Fruit fly (Drosophila melanogaster) whole organism, wandering third instar larva: ENCODE results near the gene CLS.

Experiments used
- CG9705 ChIP-seq: fragments of 200-800 bp; sonication (Bioruptor generic); optimal IDR thresholded peaks from 2 replicates; lab custom pipeline; 2018; ENCODE audit warnings: missing biosample characterization, mild to moderate bottlenecking, missing genetic modification characterization
- GATAd ChIP-seq: sonication (Bioruptor generic); optimal IDR thresholded peaks from 2 replicates; lab custom pipeline; 2016; ENCODE audit warnings: missing biosample characterization, missing genetic modification characterization
- Hr78 ChIP-seq: fragments of >200 bp; optimal IDR thresholded peaks from 2 replicates; lab custom pipeline; 2017; ENCODE audit warnings: missing biosample characterization, missing genetic modification characterization
- Jra ChIP-seq: sonication (Bioruptor generic); optimal IDR thresholded peaks from 2 replicates; lab custom pipeline; 2016; ENCODE audit warnings: missing biosample characterization, missing genetic modification characterization
- N ChIP-seq: fragments of >200 bp; optimal IDR thresholded peaks from 2 replicates; lab custom pipeline; 2018; ENCODE audit warnings: missing biosample characterization, missing external identifiers, missing genetic modification characterization
- OdsH ChIP-seq: fragments of 200-800 bp; sonication (Bioruptor generic); optimal IDR thresholded peaks from 2 replicates; lab custom pipeline; 2016; ENCODE audit warnings: missing biosample characterization, mild to moderate bottlenecking, missing genetic modification characterization
- Sp1 ChIP-seq: fragments of 200-800 bp; sonication (Bioruptor generic); optimal IDR thresholded peaks from 3 replicates; lab custom pipeline; 2019; ENCODE audit warnings: missing biosample characterization, mild to moderate bottlenecking, missing genetic modification characterization, moderate library complexity
- dsf ChIP-seq: sonication (Bioruptor generic); optimal IDR thresholded peaks from 2 replicates; lab custom pipeline; 2016; ENCODE audit warnings: missing biosample characterization, missing genetic modification characterization, borderline replicate concordance
- foxo ChIP-seq, 2 experiments: fragments of 200-800 bp; sonication (Bioruptor generic); optimal IDR thresholded peaks; 2 replicates in 1 of 2; 3 replicates in 1 of 2; lab custom pipeline; 2016 to 2017; ENCODE audit warnings: missing biosample characterization in 2 of 2, missing genetic modification characterization in 2 of 2
- h ChIP-seq: fragments of 200-800 bp; sonication (Bioruptor generic); optimal IDR thresholded peaks from 3 replicates; lab custom pipeline; 2016; ENCODE audit warnings: missing biosample characterization, mild to moderate bottlenecking, missing genetic modification characterization
- jim ChIP-seq: fragments of 175-275, 200-325 bp; sonication (Bioruptor generic); optimal IDR thresholded peaks from 2 replicates; lab custom pipeline; 2016; ENCODE audit warnings: missing biosample characterization, mild to moderate bottlenecking, missing genetic modification characterization
- lola ChIP-seq: fragments of >200 bp; optimal IDR thresholded peaks from 2 replicates; lab custom pipeline; 2017; ENCODE audit warnings: missing biosample characterization, missing genetic modification characterization
- pan ChIP-seq: fragments of >200 bp; optimal IDR thresholded peaks from 2 replicates; lab custom pipeline; 2017
- psq ChIP-seq: fragments of 200-800 bp; sonication (Bioruptor generic); optimal IDR thresholded peaks from 3 replicates; lab custom pipeline; 2017; ENCODE audit warnings: missing biosample characterization, mild to moderate bottlenecking, missing genetic modification characterization, moderate library complexity

- peak in 1 of 2 experiments; percentile 65 for TF ChIP-seq foxo (GFP tag; optimal IDR thresholded peaks at IDR 0.05; lab: Kevin White, UChicago)
- no peak for TF ChIP-seq jim (GFP tag; lab: Kevin White, UChicago)
- TF ChIP-seq Hr78, result no peak
- peak; percentile 56 for TF ChIP-seq h (GFP tag; lab: Kevin White, UChicago)
- peak; percentile 65 for TF ChIP-seq Sp1
- TF ChIP-seq pan (lab: Kevin White, UChicago), result no peak
- TF ChIP-seq N (GFP tag; lab: Kevin White, UChicago), result no peak
- peak; percentile 40 for TF ChIP-seq psq (GFP tag; lab: Kevin White, UChicago)
- TF ChIP-seq GATAd (GFP tag; lab: Kevin White, UChicago), result no peak
- peak; percentile 42 for TF ChIP-seq OdsH
- no peak for TF ChIP-seq Jra
- TF ChIP-seq CG9705 (GFP tag; lab: Kevin White, UChicago), result no peak
- no peak for TF ChIP-seq lola
- no peak for TF ChIP-seq dsf (GFP tag; lab: Kevin White, UChicago)
Observed at dm6 chr3R:25651414-25651813, 35.8 kb downstream of the CLS start.
